Fruit fly (Drosophila melanogaster): ENCODE results near the gene Trmt112.

The Trmt112 gene

dm6 chr3L:21220100-21220499 lies 3.5 kb upstream of the Trmt112 start, which contains the start of gene CG43219:
TSS of gene CG43219 (plus strand) at chr3L:21220400.
- TF ChIP-seq CG12768 (GFP tag; optimal IDR thresholded peaks at IDR 0.05) (no peak), CG14711 (tag; optimal IDR thresholded peaks at IDR 0.05) (no peak), pad (GFP tag; optimal IDR thresholded peaks at IDR 0.05) (no peak), ovo (GFP tag; optimal IDR thresholded peaks at IDR 0.05) (no peak)

- TF ChIP-seq Crg-1 (GFP tag; optimal IDR thresholded peaks at IDR 0.05), result no peak
- TF ChIP-seq Clk (GFP tag; optimal IDR thresholded peaks at IDR 0.05), result no peak
- TF ChIP-seq cic (GFP tag; optimal IDR thresholded peaks at IDR 0.05), result peak; percentile 0
Observed at dm6 chr3L:21219160-21219559, 2.5 kb upstream of the Trmt112 start.

DNA sequence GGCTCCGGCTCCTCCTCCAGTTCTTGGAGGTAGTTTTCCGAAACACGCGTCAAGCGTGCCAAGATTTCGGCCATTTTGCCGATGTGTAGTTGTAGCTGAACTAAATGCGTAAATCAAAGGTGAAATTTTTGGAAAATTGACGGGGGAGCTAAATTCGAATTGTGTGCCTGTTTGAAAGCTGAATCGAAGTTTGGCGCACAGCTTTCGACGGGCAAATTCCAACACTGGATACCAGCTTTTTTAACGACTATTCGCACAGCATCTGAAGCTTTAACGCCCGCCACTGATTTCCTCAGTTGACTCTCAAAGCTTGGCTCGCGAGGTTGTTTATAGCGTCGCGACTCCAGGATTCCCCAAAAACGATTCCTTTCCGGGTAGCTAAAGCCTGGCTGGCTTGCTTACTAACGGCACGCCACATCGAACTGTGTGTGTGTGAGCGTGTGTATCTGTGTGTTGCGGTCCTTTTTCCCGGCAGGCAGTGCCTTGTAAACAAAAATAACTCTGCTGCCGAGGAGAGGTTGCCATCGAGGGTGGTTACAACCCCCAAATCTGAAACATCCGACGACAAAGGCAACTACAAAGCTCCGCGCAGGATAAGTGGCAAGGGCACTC lies 6.6 kb downstream of the Trmt112 start, which contains the start of the genes CG10510 and CG10508:
Gene CG10510 (minus strand): TSS at position 164 of the 612 bp plus-strand sequence.
Gene CG10508 (plus strand): TSS at position 295 of the 612 bp plus-strand sequence.
- no peak for TF ChIP-seq cnc (optimal IDR thresholded peaks at IDR 0.05)
- TF ChIP-seq kay (GFP tag; ENCODE audit: borderline replicate concordance), result no peak
- no peak for TF ChIP-seq CG11617 (GFP tag; optimal IDR thresholded peaks at IDR 0.05)
- TF ChIP-seq tj (GFP tag; optimal IDR thresholded peaks at IDR 0.05), result no peak
- TF ChIP-seq CG1620 (GFP tag; optimal IDR thresholded peaks at IDR 0.05), result no peak
- TF ChIP-seq pad (GFP tag; optimal IDR thresholded peaks at IDR 0.05), result no peak
- TF ChIP-seq Mnt (GFP tag; optimal IDR thresholded peaks at IDR 0.05), result no peak

DNA sequence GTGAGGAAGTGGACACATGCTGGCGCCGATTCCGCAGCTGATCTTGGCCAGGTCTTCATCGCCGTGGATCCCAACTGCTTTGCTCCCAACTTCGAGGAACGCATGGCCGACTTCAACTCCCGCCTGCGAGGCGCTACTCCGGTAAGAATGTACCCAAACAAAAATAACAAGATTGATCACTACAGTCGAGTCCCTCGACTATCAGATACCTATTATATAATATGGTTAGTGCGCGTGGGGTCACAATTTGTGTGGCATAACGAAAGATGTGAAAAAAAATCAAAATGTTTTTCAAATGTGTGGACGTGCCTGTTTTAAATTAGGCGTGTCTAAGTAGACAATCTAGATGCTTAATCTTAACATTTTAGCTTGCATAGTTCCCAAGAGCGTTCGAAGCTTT lies 10.2 kb downstream of the Trmt112 start:
- TF ChIP-seq CG11617 (GFP tag; optimal IDR thresholded peaks at IDR 0.05) (no peak), CG5204 (GFP tag; optimal IDR thresholded peaks at IDR 0.05) (no peak), pad (GFP tag; optimal IDR thresholded peaks at IDR 0.05) (no peak), cnc (optimal IDR thresholded peaks at IDR 0.05) (no peak), Clk (GFP tag; optimal IDR thresholded peaks at IDR 0.05) (no peak), bab1 (GFP tag; optimal IDR thresholded peaks at IDR 0.05) (no peak), toe (GFP tag; optimal IDR thresholded peaks at IDR 0.05) (no peak), CG33017 (tag; optimal IDR thresholded peaks at IDR 0.05) (no peak), ovo (GFP tag; optimal IDR thresholded peaks at IDR 0.05) (no peak), CG7045 (GFP tag; optimal IDR thresholded peaks at IDR 0.05) (no peak), CG7101 (tag; optimal IDR thresholded peaks at IDR 0.05) (no peak), tj (GFP tag; optimal IDR thresholded peaks at IDR 0.05) (no peak), Mnt (GFP tag; optimal IDR thresholded peaks at IDR 0.05) (no peak), kay (GFP tag; ENCODE audit: borderline replicate concordance) (no peak), CG14711 (tag; optimal IDR thresholded peaks at IDR 0.05) (no peak)

DNA sequence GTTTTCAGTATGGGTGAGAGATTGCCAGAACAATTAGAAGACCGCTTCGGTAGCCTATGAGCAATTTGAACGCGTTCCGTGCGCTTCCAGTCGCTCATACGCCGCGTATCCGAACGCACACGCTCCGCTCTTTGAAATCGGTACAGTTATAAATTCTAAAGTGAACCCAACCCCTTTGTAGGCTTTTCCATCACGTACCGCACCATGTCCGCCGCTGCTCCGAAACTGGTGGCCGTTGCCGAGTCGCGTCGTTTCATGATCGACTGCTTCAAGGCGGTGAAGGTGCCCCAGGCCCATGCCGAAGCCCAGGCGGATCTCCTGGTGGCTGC lies 11.2 kb downstream of the Trmt112 start:
- no peak for TF ChIP-seq CG33017 (tag; optimal IDR thresholded peaks at IDR 0.05)

- TF ChIP-seq CG1620 (GFP tag; optimal IDR thresholded peaks at IDR 0.05) (no peak), CG12768 (GFP tag; optimal IDR thresholded peaks at IDR 0.05) (peak; percentile 21), bab1 (GFP tag; optimal IDR thresholded peaks at IDR 0.05) (no peak), ovo (GFP tag; optimal IDR thresholded peaks at IDR 0.05) (no peak), tj (GFP tag; optimal IDR thresholded peaks at IDR 0.05) (peak; percentile 81), CG14711 (tag; optimal IDR thresholded peaks at IDR 0.05) (no peak), cic (GFP tag; optimal IDR thresholded peaks at IDR 0.05) (no peak), Mnt (GFP tag; optimal IDR thresholded peaks at IDR 0.05) (no peak), kay (GFP tag; ENCODE audit: borderline replicate concordance) (no peak), Clk (GFP tag; optimal IDR thresholded peaks at IDR 0.05) (no peak), toe (GFP tag; optimal IDR thresholded peaks at IDR 0.05) (no peak), cnc (optimal IDR thresholded peaks at IDR 0.05) (no peak), CG11617 (GFP tag; optimal IDR thresholded peaks at IDR 0.05) (no peak), Crg-1 (GFP tag; optimal IDR thresholded peaks at IDR 0.05) (no peak), CG7101 (tag; optimal IDR thresholded peaks at IDR 0.05) (peak; percentile 6)
Observed at dm6 chr3L:21204581-21205495, 11.8 kb downstream of the Trmt112 start.

dm6 chr3L:21202777-21203282 lies 13.8 kb downstream of the Trmt112 start, which contains the start of the genes Targ1, CG10512 and Targ2:
TSS of gene Targ1 (minus strand) at chr3L:21202882.
TSS of gene CG10512 (plus strand) at chr3L:21202920.
TSS of gene Targ2 (minus strand) at chr3L:21203232.
- TF ChIP-seq cnc (optimal IDR thresholded peaks at IDR 0.05) (no peak), bab1 (GFP tag; optimal IDR thresholded peaks at IDR 0.05) (peak; percentile 49), CG1620 (GFP tag; optimal IDR thresholded peaks at IDR 0.05) (no peak), CG5204 (GFP tag; optimal IDR thresholded peaks at IDR 0.05) (no peak), tj (GFP tag; optimal IDR thresholded peaks at IDR 0.05) (peak; percentile 63), CG11617 (GFP tag; optimal IDR thresholded peaks at IDR 0.05) (peak; percentile 44), Clk (GFP tag; optimal IDR thresholded peaks at IDR 0.05) (no peak), cic (GFP tag; optimal IDR thresholded peaks at IDR 0.05) (peak; percentile 72), CG12768 (GFP tag; optimal IDR thresholded peaks at IDR 0.05) (no peak), Mnt (GFP tag; optimal IDR thresholded peaks at IDR 0.05) (peak; percentile 54), CG7045 (GFP tag; optimal IDR thresholded peaks at IDR 0.05) (no peak), toe (GFP tag; optimal IDR thresholded peaks at IDR 0.05) (peak; percentile 10), Crg-1 (GFP tag; optimal IDR thresholded peaks at IDR 0.05) (no peak), CG7101 (tag; optimal IDR thresholded peaks at IDR 0.05) (no peak), CG14711 (tag; optimal IDR thresholded peaks at IDR 0.05) (no peak), Hr96 (GFP tag; optimal IDR thresholded peaks at IDR 0.05) (no peak), pad (GFP tag; optimal IDR thresholded peaks at IDR 0.05) (no peak), ovo (GFP tag; optimal IDR thresholded peaks at IDR 0.05) (no peak), kay (GFP tag; ENCODE audit: borderline replicate concordance) (peak; percentile 94), CG33017 (tag; optimal IDR thresholded peaks at IDR 0.05) (peak; percentile 28)
